Worm (Caenorhabditis elegans) whole organism, mixed stage, embryonic: ENCODE data around the gene timp-1.

Source experiments
- bed-3 ChIP-seq: fragments of 200-800 bp; sonication (Bioruptor generic); optimal IDR thresholded peaks from 3 replicates; lab custom pipeline; 2018; ENCODE audit warnings: mild to moderate bottlenecking, missing genetic modification characterization, moderate library complexity, missing compliant biosample characterization
- blmp-1 ChIP-seq: fragments of 150-350 bp; optimal IDR thresholded peaks from 2 replicates; lab custom pipeline; 2014; ENCODE audit warnings: missing biosample characterization, missing genetic modification characterization
- ceh-39 ChIP-seq: fragments of 150-350 bp; optimal IDR thresholded peaks from 2 replicates; lab custom pipeline; 2014; ENCODE audit warnings: missing biosample characterization, missing genetic modification characterization
- ceh-43 ChIP-seq: fragments of 200-800 bp; sonication (Bioruptor generic); optimal IDR thresholded peaks from 2 replicates; lab custom pipeline; 2018; ENCODE audit warnings: mild to moderate bottlenecking, missing genetic modification characterization, moderate library complexity, missing compliant biosample characterization
- ceh-83 ChIP-seq: fragments of 200-800 bp; sonication (Bioruptor generic); optimal IDR thresholded peaks from 2 replicates; lab custom pipeline; 2018; ENCODE audit warnings: mild to moderate bottlenecking, missing genetic modification characterization, missing compliant biosample characterization
- ces-1 ChIP-seq: fragments of 150-350 bp; optimal IDR thresholded peaks from 2 replicates; lab custom pipeline; 2014; ENCODE audit warnings: missing biosample characterization, missing genetic modification reagents, missing genetic modification characterization
- cnd-1 ChIP-seq: fragments of 200-800 bp; sonication (Bioruptor generic); optimal IDR thresholded peaks from 2 replicates; lab custom pipeline; 2018; ENCODE audit warnings: mild to moderate bottlenecking, missing genetic modification characterization, missing compliant biosample characterization
- drap-1 ChIP-seq: fragments of 200-800 bp; sonication (Bioruptor generic); optimal IDR thresholded peaks from 3 replicates; lab custom pipeline; 2018; ENCODE audit warnings: mild to moderate bottlenecking, missing genetic modification characterization, missing compliant biosample characterization
- elt-1 ChIP-seq: sonication (generic microtip); optimal IDR thresholded peaks from 2 replicates; lab custom pipeline; 2017; ENCODE audit warnings: missing genetic modification characterization, mild to moderate bottlenecking, missing compliant biosample characterization, antibody characterized with exemption, moderate library complexity, borderline replicate concordance; ENCODE audit not compliant: insufficient read depth
- elt-3 ChIP-seq: fragments of 150-350 bp; optimal IDR thresholded peaks from 2 replicates; lab custom pipeline; 2014; ENCODE audit warnings: missing biosample characterization, missing genetic modification characterization
- flh-1 ChIP-seq: fragments of 200-800 bp; sonication (Bioruptor generic); optimal IDR thresholded peaks from 2 replicates; lab custom pipeline; 2018; ENCODE audit warnings: mild to moderate bottlenecking, missing genetic modification characterization, moderate library complexity, missing compliant biosample characterization
- ham-2 ChIP-seq: fragments of 200-800 bp; sonication (Bioruptor generic); optimal IDR thresholded peaks from 2 replicates; lab custom pipeline; 2018; ENCODE audit warnings: mild to moderate bottlenecking, missing genetic modification characterization, missing compliant biosample characterization
- hlh-1 ChIP-seq: fragments of 150-350 bp; optimal IDR thresholded peaks from 2 replicates; lab custom pipeline; 2014; ENCODE audit warnings: missing biosample characterization, missing genetic modification reagents, missing genetic modification characterization
- lin-13 ChIP-seq: fragments of 150-350 bp; optimal IDR thresholded peaks from 2 replicates; lab custom pipeline; 2014; ENCODE audit warnings: missing biosample characterization, missing genetic modification characterization
- lin-32 ChIP-seq: fragments of 200-800 bp; sonication (Bioruptor generic); optimal IDR thresholded peaks from 2 replicates; lab custom pipeline; 2018; ENCODE audit warnings: mild to moderate bottlenecking, missing genetic modification characterization, missing compliant biosample characterization
- lsy-2 ChIP-seq: fragments of 150-350 bp; optimal IDR thresholded peaks from 2 replicates; lab custom pipeline; 2014; ENCODE audit warnings: missing biosample characterization, missing genetic modification characterization
- mab-5 ChIP-seq: fragments of 150-350 bp; optimal IDR thresholded peaks from 2 replicates; lab custom pipeline; 2014; ENCODE audit warnings: missing biosample characterization, missing genetic modification characterization
- mep-1 ChIP-seq: fragments of 150-350 bp; optimal IDR thresholded peaks from 2 replicates; lab custom pipeline; 2017; ENCODE audit warnings: missing biosample characterization, missing genetic modification reagents, missing genetic modification characterization, inconsistent platforms
- mls-2 ChIP-seq: sonication (generic microtip); optimal IDR thresholded peaks from 2 replicates; lab custom pipeline; 2016; ENCODE audit warnings: mild to moderate bottlenecking, missing genetic modification characterization, moderate library complexity, missing compliant biosample characterization
- nhr-12 ChIP-seq: fragments of 150-350 bp; optimal IDR thresholded peaks from 2 replicates; lab custom pipeline; 2014; ENCODE audit warnings: missing biosample characterization, missing genetic modification characterization
- nhr-2 ChIP-seq: fragments of 150-350 bp; optimal IDR thresholded peaks from 2 replicates; lab custom pipeline; 2014; ENCODE audit warnings: missing biosample characterization, missing genetic modification characterization
- nhr-28 ChIP-seq: fragments of 150-350 bp; optimal IDR thresholded peaks from 2 replicates; lab custom pipeline; 2014; ENCODE audit warnings: missing biosample characterization, missing genetic modification characterization
- pha-4 ChIP-seq: fragments of 150-350 bp; optimal IDR thresholded peaks from 2 replicates; lab custom pipeline; 2018; ENCODE audit warnings: missing biosample characterization, missing genetic modification reagents, missing genetic modification characterization
- sem-2 ChIP-seq: fragments of 200-800 bp; sonication (Bioruptor generic); optimal IDR thresholded peaks from 2 replicates; lab custom pipeline; 2018; ENCODE audit warnings: mild to moderate bottlenecking, missing genetic modification characterization, missing compliant biosample characterization
- snpc-4 ChIP-seq: fragments of 150-350 bp; optimal IDR thresholded peaks from 2 replicates; lab custom pipeline; 2014; ENCODE audit warnings: missing biosample characterization, missing genetic modification characterization
- sptf-1 ChIP-seq: sonication (generic microtip); optimal IDR thresholded peaks from 2 replicates; lab custom pipeline; 2017; ENCODE audit warnings: mild to moderate bottlenecking, missing genetic modification characterization, moderate library complexity, missing compliant biosample characterization
- tbx-8 ChIP-seq: fragments of 200-800 bp; sonication (Bioruptor generic); optimal IDR thresholded peaks from 2 replicates; lab custom pipeline; 2018; ENCODE audit warnings: mild to moderate bottlenecking, missing genetic modification characterization, moderate library complexity, missing compliant biosample characterization
- unc-120 ChIP-seq: sonication (generic microtip); optimal IDR thresholded peaks from 2 replicates; lab custom pipeline; 2017; ENCODE audit warnings: missing genetic modification characterization, missing compliant biosample characterization; ENCODE audit not compliant: poor library complexity, severe bottlenecking
- unc-39 ChIP-seq: fragments of 150-350 bp; optimal IDR thresholded peaks from 2 replicates; lab custom pipeline; 2014; ENCODE audit warnings: missing biosample characterization, missing genetic modification characterization
- unc-62 ChIP-seq: fragments of 150-350 bp; optimal IDR thresholded peaks from 2 replicates; lab custom pipeline; 2014; ENCODE audit warnings: missing biosample characterization, missing genetic modification reagents, missing genetic modification characterization
- zip-8 ChIP-seq: fragments of 150-350 bp; optimal IDR thresholded peaks from 2 replicates; lab custom pipeline; 2014; ENCODE audit warnings: missing biosample characterization, missing genetic modification characterization
- ztf-11 ChIP-seq: fragments of 150-350 bp; optimal IDR thresholded peaks from 2 replicates; lab custom pipeline; 2014; ENCODE audit warnings: missing biosample characterization, missing genetic modification characterization

The timp-1 gene

DNA sequence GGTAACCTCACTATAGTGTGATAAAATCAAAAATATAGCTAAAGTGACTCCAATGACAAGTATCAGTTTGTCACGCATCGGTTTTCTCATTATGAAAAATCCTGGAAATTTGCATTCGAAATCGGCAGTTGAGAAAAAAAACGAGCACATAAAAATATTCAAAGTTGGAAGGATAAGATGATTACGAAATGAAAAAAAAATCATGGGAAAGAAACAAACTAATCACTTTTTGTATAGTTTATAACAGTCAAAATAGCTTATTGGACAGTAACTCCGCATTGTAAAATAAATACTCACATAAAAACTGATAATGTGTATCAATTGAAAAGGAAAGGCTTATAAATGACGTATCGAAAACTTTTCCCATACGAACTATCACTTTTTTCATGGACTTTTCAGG lies 35.8 kb downstream of the timp-1 start, which contains the start of gene C16D9.4:
Gene C16D9.4, minus strand, starts transcription at position 101 of the 400 bp plus-strand sequence.
- TF ChIP-seq unc-62 (GFP tag; lab: Kevin White, UChicago) (no peak), blmp-1 (tag; lab: Kevin White, UChicago) (no peak), nhr-28 (tag; lab: Kevin White, UChicago) (no peak), nhr-2 (tag; lab: Kevin White, UChicago) (no peak), elt-3 (no peak), zip-8 (no peak), mab-5 (tag; lab: Kevin White, UChicago) (no peak), sptf-1 (no peak), hlh-1 (tag; lab: Kevin White, UChicago) (no peak), snpc-4 (tag; lab: Kevin White, UChicago) (no peak), drap-1 (GFP tag; lab: Kevin White, UChicago) (no peak), bed-3 (GFP tag; lab: Kevin White, UChicago) (no peak), ceh-43 (GFP tag; lab: Kevin White, UChicago) (no peak), ceh-83 (GFP tag; lab: Kevin White, UChicago) (no peak), lsy-2 (tag; lab: Kevin White, UChicago) (no peak), lin-32 (GFP tag; lab: Kevin White, UChicago) (no peak), ces-1 (GFP tag; lab: Kevin White, UChicago) (no peak), ham-2 (no peak), sem-2 (GFP tag; lab: Kevin White, UChicago) (no peak)

DNA sequence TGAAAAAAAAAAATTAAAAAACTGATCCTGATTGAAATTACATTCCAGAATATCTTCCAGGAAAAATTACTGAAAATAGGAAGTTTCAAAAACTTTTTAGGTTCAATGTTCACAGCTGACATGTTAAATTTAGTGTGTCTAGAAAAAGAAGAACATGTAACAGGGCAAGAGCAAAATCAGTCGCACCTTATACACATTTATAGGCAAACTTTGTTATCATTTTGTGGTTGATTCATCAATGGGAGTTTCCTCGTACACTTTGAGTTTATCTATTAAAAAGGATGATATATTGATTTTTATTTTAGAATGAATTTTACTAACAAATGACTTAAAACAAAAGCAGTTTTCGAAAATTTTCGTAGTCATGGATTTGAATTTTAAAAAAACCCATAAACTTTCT lies 36.2 kb downstream of the timp-1 start:
- TF ChIP-seq hlh-1 (tag; lab: Kevin White, UChicago): no peak
- no peak for TF ChIP-seq blmp-1 (tag; lab: Kevin White, UChicago)
- no peak for TF ChIP-seq mls-2 (tag; lab: Kevin White, UChicago)
- TF ChIP-seq tbx-8 (GFP tag; lab: Kevin White, UChicago): no peak
- no peak for TF ChIP-seq ztf-11 (tag; lab: Kevin White, UChicago)
- TF ChIP-seq flh-1 (GFP tag; lab: Kevin White, UChicago): no peak
- no peak for TF ChIP-seq nhr-28 (tag; lab: Kevin White, UChicago)
- TF ChIP-seq zip-8: no peak
- no peak for TF ChIP-seq cnd-1 (tag; lab: Kevin White, UChicago)
- TF ChIP-seq unc-39 (tag; lab: Kevin White, UChicago): no peak
- TF ChIP-seq bed-3 (GFP tag; lab: Kevin White, UChicago): no peak
- TF ChIP-seq pha-4: no peak
- no peak for TF ChIP-seq mep-1 (tag; lab: Kevin White, UChicago)
- no peak for TF ChIP-seq ceh-83 (GFP tag; lab: Kevin White, UChicago)
- TF ChIP-seq ceh-39 (tag; lab: Kevin White, UChicago): no peak
- no peak for TF ChIP-seq ham-2
- no peak for TF ChIP-seq unc-62 (GFP tag; lab: Kevin White, UChicago)

DNA sequence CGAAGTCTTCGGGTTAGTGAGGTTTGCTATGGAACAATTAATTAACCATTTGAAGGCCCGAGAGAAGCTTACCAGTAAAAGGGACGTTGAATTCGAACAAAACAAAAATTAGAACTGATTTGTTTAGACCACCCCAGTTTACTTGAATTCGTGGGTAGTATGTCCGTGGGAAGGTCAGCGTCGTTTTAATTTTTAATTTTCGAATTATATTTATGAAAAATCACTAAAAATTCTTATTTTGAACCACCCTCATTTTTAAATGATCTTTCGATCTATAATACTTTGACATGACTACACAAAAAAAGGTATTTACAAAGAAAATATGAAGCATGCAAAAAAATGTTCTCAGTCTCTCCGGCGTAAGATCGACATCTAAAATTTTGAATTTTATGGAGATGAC lies 38.4 kb downstream of the timp-1 start, which contains the start of gene C16D9.5:
Gene C16D9.5, minus strand, starts transcription at position 101 of the 400 bp plus-strand sequence.
- TF ChIP-seq cnd-1 (tag; lab: Kevin White, UChicago): no peak
- no peak for TF ChIP-seq nhr-2 (tag; lab: Kevin White, UChicago)
- no peak for TF ChIP-seq lin-13 (tag; lab: Kevin White, UChicago)
- no peak for TF ChIP-seq nhr-12 (tag; lab: Kevin White, UChicago)
- no peak for TF ChIP-seq mep-1 (tag; lab: Kevin White, UChicago)
- no peak for TF ChIP-seq unc-120 (tag; lab: Kevin White, UChicago)
- no peak for TF ChIP-seq ceh-43 (GFP tag; lab: Kevin White, UChicago)
- TF ChIP-seq elt-3: no peak
- TF ChIP-seq ces-1 (GFP tag; lab: Kevin White, UChicago): no peak
- no peak for TF ChIP-seq sptf-1
- TF ChIP-seq mab-5 (tag; lab: Kevin White, UChicago): no peak
- no peak for TF ChIP-seq elt-1 (tag; lab: Kevin White, UChicago)
- TF ChIP-seq zip-8: no peak
- TF ChIP-seq unc-39 (tag; lab: Kevin White, UChicago): no peak
- no peak for TF ChIP-seq snpc-4 (tag; lab: Kevin White, UChicago)
